Worm (Caenorhabditis elegans) whole organism, young adult: ENCODE results near the gene srr-9.

Experiments used
- C06A6.2 ChIP-seq: fragments of 200-800 bp; sonication (Bioruptor generic); conservative IDR thresholded peaks from 2 replicates; pipeline ENCODE4 v1.3.6; 2022; ENCODE audit warnings: missing genetic modification characterization, missing compliant biosample characterization
- ama-1 ChIP-seq, 3 experiments: fragments of 150-350 bp in 1 of 3; sonication (generic microtip) in 2 of 3; optimal IDR thresholded peaks; 2 replicates each; lab custom pipeline; 2014 to 2018; ENCODE audit warnings: missing biosample characterization in 2 of 3, missing genetic modification characterization in 2 of 3, missing genetic modification reagents in 2 of 3
- ceh-58 ChIP-seq: fragments of 200-800 bp; sonication (Bioruptor generic); IDR thresholded peaks from 2 replicates; pipeline ENCODE4 v1.3.6; 2022; ENCODE audit warnings: missing genetic modification characterization, missing compliant biosample characterization
- die-1 ChIP-seq: sonication (generic microtip); optimal IDR thresholded peaks from 2 replicates; lab custom pipeline; 2016; ENCODE audit warnings: missing genotype, mild to moderate bottlenecking, missing genetic modification characterization, missing compliant biosample characterization
- dox-1 ChIP-seq: fragments of 200-800 bp; sonication (Bioruptor generic); IDR thresholded peaks from 2 replicates; pipeline ENCODE4 v1.3.6; 2022; ENCODE audit warnings: missing genetic modification reagents, missing genetic modification characterization, missing compliant biosample characterization
- hsf-1 ChIP-seq: fragments of 200-800 bp; sonication (Bioruptor generic); IDR thresholded peaks from 2 replicates; pipeline ENCODE4 v1.3.6; 2022; ENCODE audit warnings: missing genetic modification reagents, missing genetic modification characterization, missing compliant biosample characterization
- nhr-80 ChIP-seq: sonication (generic microtip); optimal IDR thresholded peaks from 2 replicates; lab custom pipeline; 2016; ENCODE audit warnings: missing genetic modification characterization, missing compliant biosample characterization
- pbrm-1 ChIP-seq: fragments of 200-800 bp; sonication (Bioruptor generic); IDR thresholded peaks from 2 replicates; pipeline ENCODE4 v1.3.6; 2022; ENCODE audit warnings: missing genetic modification reagents, missing genetic modification characterization, missing compliant biosample characterization
- pha-4 ChIP-seq: fragments of 150-350 bp; sonication (generic microtip); optimal IDR thresholded peaks from 2 replicates; lab custom pipeline; 2014; ENCODE audit warnings: missing biosample characterization, missing genetic modification reagents, missing genetic modification characterization
- snpc-4 ChIP-seq, 5 experiments: fragments of 150-350 bp in 1 of 5; sonication (generic microtip) in 4 of 5; optimal IDR thresholded peaks; 2 replicates each; lab custom pipeline; 2014 to 2018; ENCODE audit warnings: missing genetic modification characterization in 5 of 5, missing biosample characterization in 3 of 5, antibody characterized with exemption in 2 of 5, mild to moderate bottlenecking in 2 of 5, missing compliant biosample characterization in 2 of 5, missing genotype in 2 of 5, moderate library complexity in 2 of 5, missing genetic modification reagents in 1 of 5
- ztf-25 ChIP-seq: fragments of 200-800 bp; sonication (Bioruptor generic); IDR thresholded peaks from 2 replicates; pipeline ENCODE4 v1.3.6; 2022; ENCODE audit warnings: missing genetic modification reagents, missing genetic modification characterization, missing compliant biosample characterization
- ztf-26 ChIP-seq: sonication (generic microtip); optimal IDR thresholded peaks from 2 replicates; lab custom pipeline; 2017; ENCODE audit warnings: missing genetic modification characterization, missing compliant biosample characterization

DNA sequence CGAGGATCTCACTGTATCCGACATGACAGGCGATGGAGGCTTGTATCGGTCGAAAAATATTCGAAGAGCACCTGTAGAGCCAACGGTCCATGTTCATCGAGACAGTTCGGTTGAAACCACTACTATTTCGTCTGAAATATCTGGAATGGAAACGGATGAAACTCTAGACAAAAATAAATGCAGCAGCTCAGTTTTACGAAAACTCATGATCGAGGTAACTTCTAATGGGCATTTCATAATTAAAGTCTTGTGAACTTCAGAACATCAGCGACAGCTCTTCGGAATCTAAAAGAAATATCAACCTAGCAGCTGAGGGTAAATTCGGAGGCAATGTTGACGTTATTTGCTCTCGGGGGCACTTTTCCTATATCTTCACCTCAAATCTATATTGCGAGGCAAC lies 37.4 kb downstream of the srr-9 start:
- TF ChIP-seq ceh-58 (GFP tag; lab: Robert Waterston, UW) (no peak), nhr-80 (no peak), hsf-1 (GFP tag; lab: Robert Waterston, UW) (0 out of 2 replicates have a peak, but pooled peaks have one; percentile 66), snpc-4 (GFP tag; optimal IDR thresholded peaks at IDR 0.05; lab: Kevin White, UChicago) (no peak), snpc-4 (tag; optimal IDR thresholded peaks at IDR 0.05; lab: Kevin White, UChicago) (no peak), dox-1 (GFP tag; lab: Robert Waterston, UW) (peak; percentile 28; the same call in 1 of the 2 replicates), pbrm-1 (no peak; the same call in 1 of the 2 replicates), ztf-26 (tag; lab: Kevin White, UChicago) (no peak), die-1 (no peak), pha-4 (tag; lab: Kevin White, UChicago) (no peak), C06A6.2 (GFP tag; lab: Robert Waterston, UW) (no peak), ama-1 (optimal IDR thresholded peaks at IDR 0.05; lab: Kevin White, UChicago) (no peak), ama-1 (GFP tag; optimal IDR thresholded peaks at IDR 0.05; lab: Kevin White, UChicago) (no peak), ztf-25 (no peak)
